Worm (Caenorhabditis elegans): ENCODE results near the gene F27E5.7.

DNA sequence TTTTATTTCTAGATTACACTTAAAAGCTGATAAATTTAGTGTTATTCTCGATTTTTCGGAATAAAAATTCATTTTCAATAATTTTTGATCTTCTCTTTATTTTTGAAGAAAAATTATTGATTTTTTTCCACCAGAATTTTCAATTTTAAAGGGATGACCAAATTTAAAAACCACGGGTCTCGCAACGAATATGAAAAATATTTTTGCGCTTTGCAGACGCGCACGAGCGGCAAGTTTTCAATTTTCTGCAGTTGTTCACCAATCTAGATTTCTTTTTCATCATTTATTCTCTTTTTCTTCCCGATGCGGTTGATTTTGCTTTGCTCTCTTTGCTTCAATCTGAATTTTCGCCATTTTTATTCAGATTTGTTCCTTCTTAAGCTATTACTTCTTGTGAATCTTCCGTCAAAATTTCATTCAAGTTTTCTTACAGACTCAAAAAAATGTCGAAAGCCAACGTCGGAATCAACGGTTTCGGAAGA, 48.3 kb downstream of the F27E5.7 start, which contains the start of gene gpd-4:
- no peak for TF ChIP-seq ceh-82 (tag; optimal IDR thresholded peaks at IDR 0.05)
- TF ChIP-seq ama-1 (optimal IDR thresholded peaks at IDR 0.05) = no peak
